Fruit fly (Drosophila melanogaster) whole organism, embryonic: ENCODE measurements around the gene CG1622.
A peak's percentile ranks its signal among the peaks of the same experiment; 100 is the strongest.

Source experiments
- Ada2b ChIP-seq: fragments of 200-800 bp; sonication (Bioruptor generic); IDR thresholded peaks from 2 replicates; pipeline ENCODE4 v1.3.6; 2022; ENCODE audit warnings: missing biosample characterization, missing genetic modification characterization
- Atf6 ChIP-seq: fragments of 200-800 bp; sonication (Bioruptor generic); IDR thresholded peaks from 2 replicates; pipeline ENCODE4 v1.3.6; 2022; ENCODE audit warnings: missing biosample characterization, missing genetic modification characterization
- B-H2 ChIP-seq: fragments of 200-800 bp; sonication (Bioruptor generic); optimal IDR thresholded peaks from 2 replicates; lab custom pipeline; 2018; ENCODE audit warnings: missing biosample characterization, mild to moderate bottlenecking, missing genetic modification characterization
- C15 ChIP-seq: fragments of 200-800 bp; sonication (Bioruptor generic); IDR thresholded peaks from 3 replicates; pipeline ENCODE4 v1.3.6; 2022; ENCODE audit warnings: missing biosample characterization, missing genetic modification characterization
- CG10147 ChIP-seq: fragments of 200-800 bp; sonication (Bioruptor generic); optimal IDR thresholded peaks from 2 replicates; lab custom pipeline; 2019; ENCODE audit warnings: missing biosample characterization, mild to moderate bottlenecking, missing genetic modification characterization, moderate library complexity
- CG10267 ChIP-seq: fragments of 200-800 bp; sonication (Bioruptor generic); optimal IDR thresholded peaks from 2 replicates; lab custom pipeline; 2018; ENCODE audit warnings: missing biosample characterization, mild to moderate bottlenecking, missing genetic modification characterization, moderate library complexity
- CG10979 ChIP-seq: fragments of 200-800 bp; sonication (Bioruptor generic); optimal IDR thresholded peaks from 2 replicates; lab custom pipeline; 2018; ENCODE audit warnings: missing biosample characterization, mild to moderate bottlenecking, missing genetic modification characterization, moderate library complexity
- CG12299 ChIP-seq: fragments of 200-800 bp; sonication (Bioruptor generic); optimal IDR thresholded peaks from 2 replicates; lab custom pipeline; 2018; ENCODE audit warnings: missing biosample characterization, mild to moderate bottlenecking, missing genetic modification characterization
- CG1233 ChIP-seq: fragments of 200-800 bp; sonication (Bioruptor generic); optimal IDR thresholded peaks from 4 replicates; lab custom pipeline; 2018; ENCODE audit warnings: missing biosample characterization, mild to moderate bottlenecking, missing genetic modification characterization
- CG12391 ChIP-seq: fragments of 200-800 bp; sonication (Bioruptor generic); optimal IDR thresholded peaks from 3 replicates; lab custom pipeline; 2018; ENCODE audit warnings: missing biosample characterization, mild to moderate bottlenecking, missing genetic modification characterization, moderate library complexity
- CG13424 ChIP-seq: fragments of 200-800 bp; sonication (Bioruptor generic); optimal IDR thresholded peaks from 2 replicates; lab custom pipeline; 2019; ENCODE audit warnings: missing biosample characterization, mild to moderate bottlenecking, missing genetic modification characterization, moderate library complexity
- CG15601 ChIP-seq: fragments of 200-800 bp; sonication (Bioruptor generic); optimal IDR thresholded peaks from 3 replicates; lab custom pipeline; 2019; ENCODE audit warnings: missing biosample characterization, mild to moderate bottlenecking, missing genetic modification characterization, moderate library complexity
- CG18599 ChIP-seq: fragments of 200-800 bp; sonication (Bioruptor generic); optimal IDR thresholded peaks from 3 replicates; lab custom pipeline; 2017; ENCODE audit warnings: missing biosample characterization, missing genetic modification characterization, mild to moderate bottlenecking, moderate library complexity, missing genetic modification reagents
- CG2116 ChIP-seq: fragments of 200-800 bp; sonication (Bioruptor generic); optimal IDR thresholded peaks from 3 replicates; lab custom pipeline; 2018; ENCODE audit warnings: missing biosample characterization, mild to moderate bottlenecking, missing genetic modification characterization
- CG2129 ChIP-seq: fragments of 200-800 bp; sonication (Bioruptor generic); IDR thresholded peaks from 2 replicates; pipeline ENCODE4 v1.3.6; 2022; ENCODE audit warnings: missing biosample characterization, missing genetic modification characterization; ENCODE audit not compliant: partially characterized antibody
- CG2678 ChIP-seq: fragments of 200-800 bp; sonication (Bioruptor generic); optimal IDR thresholded peaks from 3 replicates; lab custom pipeline; 2019; ENCODE audit warnings: missing biosample characterization, mild to moderate bottlenecking, missing genetic modification characterization, moderate library complexity
- CG4707 ChIP-seq: fragments of 200-800 bp; sonication (Bioruptor generic); optimal IDR thresholded peaks from 2 replicates; lab custom pipeline; 2018; ENCODE audit warnings: missing biosample characterization, mild to moderate bottlenecking, missing genetic modification characterization, moderate library complexity
- CG6683 ChIP-seq: fragments of 200-800 bp; sonication (Bioruptor generic); optimal IDR thresholded peaks from 2 replicates; lab custom pipeline; 2017; ENCODE audit warnings: missing biosample characterization, mild to moderate bottlenecking, missing genetic modification characterization, missing genetic modification reagents
- CG7556 ChIP-seq: fragments of 200-800 bp; sonication (Bioruptor generic); optimal IDR thresholded peaks from 2 replicates; lab custom pipeline; 2017; ENCODE audit warnings: missing biosample characterization, mild to moderate bottlenecking, missing genetic modification characterization
- CG9609 ChIP-seq: fragments of 200-800 bp; sonication (Bioruptor generic); optimal IDR thresholded peaks from 3 replicates; lab custom pipeline; 2016; ENCODE audit warnings: missing biosample characterization, missing genetic modification characterization
- CG9932 ChIP-seq: fragments of 200-800 bp; sonication (Bioruptor generic); IDR thresholded peaks from 2 replicates; pipeline ENCODE4 v1.3.6; 2022; ENCODE audit warnings: missing biosample characterization, missing genetic modification characterization
- CoRest ChIP-seq: fragments of 200-800 bp; sonication (Bioruptor generic); optimal IDR thresholded peaks from 3 replicates; lab custom pipeline; 2018; ENCODE audit warnings: missing biosample characterization, mild to moderate bottlenecking, missing genetic modification characterization, moderate library complexity
- E2f1 ChIP-seq: fragments of 200-800 bp; sonication (Bioruptor generic); IDR thresholded peaks from 2 replicates; pipeline ENCODE4 v1.3.6; 2022; ENCODE audit warnings: missing biosample characterization, missing genetic modification characterization
- Eip74EF ChIP-seq, 2 experiments: fragments of 200-800 bp in 1 of 2; fragments of >200 bp in 1 of 2; sonication (Bioruptor generic) in 1 of 2; optimal IDR thresholded peaks; 2 replicates each; lab custom pipeline; 2017 to 2019; ENCODE audit warnings: missing biosample characterization in 2 of 2, missing genetic modification characterization in 2 of 2, mild to moderate bottlenecking in 1 of 2, moderate library complexity in 1 of 2
- Fer1 ChIP-seq: fragments of 200-800 bp; sonication (Bioruptor generic); optimal IDR thresholded peaks from 2 replicates; lab custom pipeline; 2017; ENCODE audit warnings: missing biosample characterization, mild to moderate bottlenecking, missing genetic modification characterization
- Meics ChIP-seq: fragments of 200-800 bp; sonication (Bioruptor generic); optimal IDR thresholded peaks from 2 replicates; lab custom pipeline; 2017; ENCODE audit warnings: missing biosample characterization, mild to moderate bottlenecking, missing genetic modification characterization
- NfI ChIP-seq: fragments of 200-800 bp; sonication (Bioruptor generic); optimal IDR thresholded peaks from 3 replicates; lab custom pipeline; 2018; ENCODE audit warnings: missing biosample characterization, mild to moderate bottlenecking, missing genetic modification characterization, moderate library complexity
- Pdp1 ChIP-seq, 2 experiments: fragments of 200-800 bp; sonication (Bioruptor generic); optimal IDR thresholded peaks; 3 replicates each; lab custom pipeline; 2016; ENCODE audit warnings: missing biosample characterization in 2 of 2, missing genetic modification characterization in 2 of 2, mild to moderate bottlenecking in 1 of 2, moderate library complexity in 1 of 2
- Ptx1 ChIP-seq: fragments of 200-800 bp; sonication (Bioruptor generic); IDR thresholded peaks from 2 replicates; pipeline ENCODE4 v1.3.6; 2022; ENCODE audit warnings: missing biosample characterization, missing genetic modification characterization
- Ravus ChIP-seq: fragments of 200-800 bp; sonication (Bioruptor generic); IDR thresholded peaks from 2 replicates; pipeline ENCODE4 v1.3.6; 2022; ENCODE audit warnings: missing biosample characterization, missing genetic modification characterization
- Rfx ChIP-seq: fragments of 200-800 bp; sonication (Bioruptor generic); IDR thresholded peaks from 2 replicates; pipeline ENCODE4 v1.3.6; 2022; ENCODE audit warnings: missing biosample characterization, missing genetic modification characterization
- ac ChIP-seq: fragments of 200-800 bp; sonication (Bioruptor generic); optimal IDR thresholded peaks from 3 replicates; lab custom pipeline; 2017; ENCODE audit warnings: missing biosample characterization, mild to moderate bottlenecking, missing genetic modification characterization
- amos ChIP-seq: fragments of 200-800 bp; sonication (Bioruptor generic); IDR thresholded peaks from 2 replicates; pipeline ENCODE4 v1.3.6; 2022; ENCODE audit warnings: missing biosample characterization, missing genetic modification characterization; ENCODE audit not compliant: partially characterized antibody
- bcd ChIP-seq: fragments of 200-800 bp; sonication (Bioruptor generic); optimal IDR thresholded peaks from 2 replicates; lab custom pipeline; 2017; ENCODE audit warnings: missing biosample characterization, mild to moderate bottlenecking, missing genetic modification characterization
- ci ChIP-seq: fragments of 200-800 bp; sonication (Bioruptor generic); IDR thresholded peaks from 3 replicates; pipeline ENCODE4 v1.3.6; 2022; ENCODE audit warnings: missing biosample characterization, missing genetic modification characterization
- dpn ChIP-seq, 2 experiments: fragments of 200-800 bp; sonication (Bioruptor generic); optimal IDR thresholded peaks; 3 replicates each; lab custom pipeline; 2016; ENCODE audit warnings: missing biosample characterization in 2 of 2, missing genetic modification characterization in 2 of 2
- eve ChIP-seq, 2 experiments: fragments of >200 bp; optimal IDR thresholded peaks; 2 replicates each; lab custom pipeline; 2017; ENCODE audit warnings: missing biosample characterization in 2 of 2, missing genetic modification characterization in 2 of 2
- gcm ChIP-seq: fragments of 200-800 bp; sonication (Bioruptor generic); optimal IDR thresholded peaks from 2 replicates; lab custom pipeline; 2019; ENCODE audit warnings: missing biosample characterization, mild to moderate bottlenecking, missing genetic modification characterization, moderate library complexity
- grau ChIP-seq: fragments of 200-800 bp; optimal IDR thresholded peaks from 3 replicates; lab custom pipeline; 2019; ENCODE audit warnings: missing biosample characterization, mild to moderate bottlenecking, missing genetic modification characterization, moderate library complexity
- gsb-n ChIP-seq: fragments of 200-800 bp; sonication (Bioruptor generic); optimal IDR thresholded peaks from 3 replicates; lab custom pipeline; 2018; ENCODE audit warnings: missing biosample characterization, mild to moderate bottlenecking, missing genetic modification characterization
- kni ChIP-seq: fragments of 200-800 bp; sonication (Bioruptor generic); optimal IDR thresholded peaks from 3 replicates; lab custom pipeline; 2017; ENCODE audit warnings: mild to moderate bottlenecking, missing biosample characterization, missing genetic modification reagents, missing genetic modification characterization
- knrl ChIP-seq: fragments of 200-800 bp; sonication (Bioruptor generic); IDR thresholded peaks from 3 replicates; pipeline ENCODE4 v1.3.6; 2022; ENCODE audit warnings: missing biosample characterization, missing genetic modification characterization; ENCODE audit not compliant: partially characterized antibody
- nerfin-2 ChIP-seq: fragments of 200-800 bp; sonication (Bioruptor generic); IDR thresholded peaks from 2 replicates; pipeline ENCODE4 v1.3.6; 2022; ENCODE audit warnings: missing biosample characterization, missing genetic modification characterization; ENCODE audit not compliant: partially characterized antibody
- nom ChIP-seq: fragments of 200-800 bp; sonication (Bioruptor generic); optimal IDR thresholded peaks from 2 replicates; lab custom pipeline; 2017; ENCODE audit warnings: missing biosample characterization, missing genetic modification characterization, mild to moderate bottlenecking, moderate library complexity, missing genetic modification reagents
- org-1 ChIP-seq: fragments of 200-800 bp; sonication (Bioruptor generic); optimal IDR thresholded peaks from 2 replicates; lab custom pipeline; 2017; ENCODE audit warnings: missing biosample characterization, missing genetic modification characterization
- peb ChIP-seq: fragments of 200-800 bp; sonication (Bioruptor generic); IDR thresholded peaks from 2 replicates; pipeline ENCODE4 v1.3.6; 2022; ENCODE audit warnings: missing biosample characterization, missing genetic modification characterization
- sens ChIP-seq: fragments of 200-800 bp; sonication (Bioruptor generic); peaks from one replicate; lab custom pipeline; 2016; ENCODE audit warnings: missing biosample characterization, missing genetic modification characterization
- sens-2 ChIP-seq: fragments of 200-800 bp; sonication (Bioruptor generic); IDR thresholded peaks from 2 replicates; pipeline ENCODE4 v1.3.6; 2022; ENCODE audit warnings: missing biosample characterization, missing genetic modification characterization
- sqz ChIP-seq: fragments of 200-800 bp; sonication (Bioruptor generic); optimal IDR thresholded peaks from 3 replicates; lab custom pipeline; 2018; ENCODE audit warnings: missing biosample characterization, mild to moderate bottlenecking, missing genetic modification characterization

CG1622 gene

dm6 chrX:13319376-13319883 lies 22.5 kb downstream of the CG1622 start (continued):
- TF ChIP-seq CG10979 (tag; lab: Kevin White, UChicago) (peak; percentile 14), Ravus (no peak), nom (GFP tag; lab: Kevin White, UChicago) (peak; percentile 99), bcd (GFP tag; lab: Kevin White, UChicago) (peak; percentile 39), peb (GFP tag; lab: Robert Waterston, UW) (no peak), CG13424 (tag; lab: Kevin White, UChicago) (peak; percentile 61), CG6683 (GFP tag; lab: Kevin White, UChicago) (peak; percentile 28), CG12299 (peak; percentile 3), gcm (GFP tag; lab: Kevin White, UChicago) (peak; percentile 23), kni (GFP tag; lab: Kevin White, UChicago) (peak; percentile 32), sens-2 (GFP tag; lab: Robert Waterston, UW) (no peak), CG15601 (tag; lab: Kevin White, UChicago) (peak; percentile 91), org-1 (GFP tag; lab: Kevin White, UChicago) (no peak), Meics (GFP tag; lab: Kevin White, UChicago) (peak; percentile 55), B-H2 (peak; percentile 43), Rfx (GFP tag; lab: Robert Waterston, UW) (0 out of 2 replicates have a peak, but pooled peaks have one; percentile 14), CoRest (tag; lab: Kevin White, UChicago) (peak; percentile 52), CG2116 (GFP tag; lab: Kevin White, UChicago) (no peak), Ada2b (GFP tag; lab: Robert Waterston, UW) (no peak), CG18599 (GFP tag; lab: Kevin White, UChicago) (peak; percentile 63), dpn (GFP tag; optimal IDR thresholded peaks at IDR 0.05; lab: Kevin White, UChicago) (peak in 1 of 2 experiments; percentile 11), Pdp1 (GFP tag; optimal IDR thresholded peaks at IDR 0.05; lab: Kevin White, UChicago) (no peak), CG2129 (GFP tag; lab: Robert Waterston, UW) (no peak), Eip74EF (GFP tag; optimal IDR thresholded peaks at IDR 0.05; lab: Kevin White, UChicago) (peak in 1 of 2 experiments; percentile 42), grau (tag; lab: Kevin White, UChicago) (peak; percentile 62), nerfin-2 (GFP tag; lab: Robert Waterston, UW) (no peak), Fer1 (GFP tag; lab: Kevin White, UChicago) (peak; percentile 65), C15 (GFP tag; lab: Robert Waterston, UW) (no peak), CG2678 (tag; lab: Kevin White, UChicago) (peak; percentile 73), Ptx1 (GFP tag; lab: Robert Waterston, UW) (peak; percentile 27; the same call in 1 of the 2 replicates), CG9932 (GFP tag; lab: Robert Waterston, UW) (peak; percentile 41; the same call in 1 of the 2 replicates), CG12391 (tag; lab: Kevin White, UChicago) (peak; percentile 47), CG10267 (peak; percentile 31), amos (GFP tag; lab: Robert Waterston, UW) (no peak), sens (GFP tag; lab: Kevin White, UChicago) (peak; percentile 50), E2f1 (GFP tag; lab: Robert Waterston, UW) (peak; percentile 8; the same call in 1 of the 2 replicates), CG1233 (GFP tag; lab: Kevin White, UChicago) (peak; percentile 36), knrl (no peak), CG9609 (GFP tag; lab: Kevin White, UChicago) (no peak), gsb-n (tag; lab: Kevin White, UChicago) (peak; percentile 22), ac (GFP tag; lab: Kevin White, UChicago) (no peak), Atf6 (0 out of 2 replicates have a peak, but pooled peaks have one; percentile 22), NfI (peak; percentile 36), CG10147 (peak; percentile 57), ci (GFP tag; lab: Robert Waterston, UW) (no peak), CG7556 (GFP tag; lab: Kevin White, UChicago) (peak; percentile 31), eve (GFP tag; optimal IDR thresholded peaks at IDR 0.05; lab: Kevin White, UChicago) (peak in 1 of 2 experiments; percentile 48), CG4707 (GFP tag; lab: Kevin White, UChicago) (no peak), sqz (no peak)
